Worm (Caenorhabditis elegans) whole organism, young adult: Measurements from ENCODE around the gene Y82E9BR.8.
A peak's percentile ranks its signal among the peaks of the same experiment; 100 is the strongest.

ENCODE experiments used
- B0019.2 ChIP-seq: fragments of 200-800 bp; sonication (Bioruptor generic); conservative IDR thresholded peaks from 2 replicates; pipeline ENCODE4 v1.3.6; 2022; ENCODE audit warnings: missing genetic modification reagents, missing genetic modification characterization, missing compliant biosample characterization
- B0336.3 ChIP-seq: fragments of 200-800 bp; sonication (Bioruptor generic); IDR thresholded peaks from 2 replicates; pipeline ENCODE4 v1.3.6; 2022; ENCODE audit warnings: missing genetic modification characterization, missing compliant biosample characterization
- C17E4.6 ChIP-seq: fragments of 200-800 bp; sonication (Bioruptor generic); IDR thresholded peaks from 2 replicates; pipeline ENCODE4 v1.3.6; 2022; ENCODE audit warnings: missing genetic modification reagents, missing genetic modification characterization, missing compliant biosample characterization
- F22D6.2 ChIP-seq: sonication (generic microtip); optimal IDR thresholded peaks from 2 replicates; lab custom pipeline; 2016; ENCODE audit warnings: mild to moderate bottlenecking, missing genetic modification characterization, missing compliant biosample characterization
- F49E8.2 ChIP-seq: sonication (generic microtip); optimal IDR thresholded peaks from 3 replicates; lab custom pipeline; 2017; ENCODE audit warnings: missing genetic modification characterization, mild to moderate bottlenecking, missing compliant biosample characterization, antibody characterized with exemption, moderate library complexity; ENCODE audit not compliant: insufficient read depth
- F52B5.7 ChIP-seq: sonication (generic microtip); optimal IDR thresholded peaks from 2 replicates; lab custom pipeline; 2016; ENCODE audit warnings: mild to moderate bottlenecking, missing genetic modification characterization, missing compliant biosample characterization
- F55B11.4 ChIP-seq: sonication (generic microtip); optimal IDR thresholded peaks from 2 replicates; lab custom pipeline; 2016; ENCODE audit warnings: missing compliant biosample characterization, missing genetic modification characterization, borderline replicate concordance; ENCODE audit not compliant: insufficient read depth
- F57C9.4 ChIP-seq: sonication (generic microtip); optimal IDR thresholded peaks from 2 replicates; lab custom pipeline; 2017; ENCODE audit warnings: mild to moderate bottlenecking, missing genetic modification characterization, missing compliant biosample characterization
- K11D2.4 ChIP-seq: fragments of 200-800 bp; sonication (Bioruptor generic); IDR thresholded peaks from 2 replicates; pipeline ENCODE4 v1.3.6; 2022; ENCODE audit warnings: missing genetic modification reagents, missing genetic modification characterization, missing compliant biosample characterization
- K12H6.12 ChIP-seq: fragments of 200-800 bp; sonication (Bioruptor generic); optimal IDR thresholded peaks from 2 replicates; lab custom pipeline; 2018; ENCODE audit warnings: mild to moderate bottlenecking, missing genetic modification characterization, missing compliant biosample characterization
- T26A5.8 ChIP-seq: sonication (generic microtip); optimal IDR thresholded peaks from 2 replicates; lab custom pipeline; 2016; ENCODE audit warnings: missing genetic modification characterization, missing compliant biosample characterization
- Y53F4B.3 ChIP-seq: fragments of 200-800 bp; sonication (Bioruptor generic); IDR thresholded peaks from 2 replicates; pipeline ENCODE4 v1.3.6; 2022; ENCODE audit warnings: missing genetic modification reagents, missing genetic modification characterization, missing compliant biosample characterization
- Y53G8AR.9 ChIP-seq: fragments of 200-800 bp; sonication (Bioruptor generic); conservative IDR thresholded peaks from 2 replicates; pipeline ENCODE4 v1.3.6; 2022; ENCODE audit warnings: missing genetic modification reagents, missing genetic modification characterization, missing compliant biosample characterization
- Y79H2A.3 ChIP-seq: fragments of 200-800 bp; sonication (Bioruptor generic); conservative IDR thresholded peaks from 2 replicates; pipeline ENCODE4 v1.3.6; 2022; ENCODE audit warnings: missing genetic modification reagents, missing genetic modification characterization, missing compliant biosample characterization
- aptf-3 ChIP-seq: fragments of 200-800 bp; sonication (Bioruptor generic); IDR thresholded peaks from 2 replicates; pipeline ENCODE4 v1.3.6; 2022; ENCODE audit warnings: missing genetic modification characterization, missing compliant biosample characterization
- atf-7 ChIP-seq: sonication (generic microtip); optimal IDR thresholded peaks from 2 replicates; lab custom pipeline; 2017; ENCODE audit warnings: mild to moderate bottlenecking, missing genetic modification characterization, missing compliant biosample characterization
- attf-6 ChIP-seq: fragments of 200-800 bp; sonication (Bioruptor generic); IDR thresholded peaks from 2 replicates; pipeline ENCODE4 v1.3.6; 2022; ENCODE audit warnings: missing genetic modification reagents, missing genetic modification characterization, missing compliant biosample characterization
- bed-1 ChIP-seq: fragments of 200-800 bp; sonication (Bioruptor generic); IDR thresholded peaks from 2 replicates; pipeline ENCODE4 v1.3.6; 2022; ENCODE audit warnings: missing genetic modification reagents, missing genetic modification characterization, missing compliant biosample characterization
- ccch-3 ChIP-seq: fragments of 200-800 bp; sonication (Bioruptor generic); optimal IDR thresholded peaks from 2 replicates; lab custom pipeline; 2018; ENCODE audit warnings: mild to moderate bottlenecking, missing genetic modification characterization, missing compliant biosample characterization
- cebp-2 ChIP-seq: fragments of 200-800 bp; sonication (Bioruptor generic); IDR thresholded peaks from 2 replicates; pipeline ENCODE4 v1.3.6; 2022; ENCODE audit warnings: missing genetic modification characterization, missing compliant biosample characterization
- ceh-27 ChIP-seq: fragments of 200-800 bp; sonication (Bioruptor generic); optimal IDR thresholded peaks from 2 replicates; lab custom pipeline; 2018; ENCODE audit warnings: mild to moderate bottlenecking, missing genetic modification characterization, moderate library complexity, missing compliant biosample characterization
- ceh-40 ChIP-seq: fragments of 200-800 bp; sonication (Bioruptor generic); IDR thresholded peaks from 2 replicates; pipeline ENCODE4 v1.3.6; 2022; ENCODE audit warnings: missing genetic modification characterization, missing compliant biosample characterization
- ceh-79 ChIP-seq: sonication (generic microtip); optimal IDR thresholded peaks from 2 replicates; lab custom pipeline; 2017; ENCODE audit warnings: mild to moderate bottlenecking, missing genetic modification characterization, missing compliant biosample characterization
- hlh-26 ChIP-seq: fragments of 200-800 bp; sonication (Bioruptor generic); conservative IDR thresholded peaks from 2 replicates; pipeline ENCODE4 v1.3.6; 2022; ENCODE audit warnings: missing genetic modification reagents, missing genetic modification characterization, missing compliant biosample characterization
- lag-1 ChIP-seq: fragments of 200-800 bp; sonication (Bioruptor generic); IDR thresholded peaks from 2 replicates; pipeline ENCODE4 v1.3.6; 2022; ENCODE audit warnings: missing genetic modification reagents, missing genetic modification characterization, missing compliant biosample characterization
- lsl-1 ChIP-seq: fragments of 200-800 bp; sonication (Bioruptor generic); optimal IDR thresholded peaks from 2 replicates; lab custom pipeline; 2018; ENCODE audit warnings: mild to moderate bottlenecking, missing genetic modification characterization, moderate library complexity, missing compliant biosample characterization
- lsy-27 ChIP-seq: sonication (generic microtip); optimal IDR thresholded peaks from 2 replicates; lab custom pipeline; 2017; ENCODE audit warnings: missing genetic modification characterization, mild to moderate bottlenecking, missing compliant biosample characterization, antibody characterized with exemption, missing genotype, borderline replicate concordance; ENCODE audit not compliant: insufficient read depth
- mcd-1 ChIP-seq: fragments of 200-800 bp; sonication (Bioruptor generic); IDR thresholded peaks from 2 replicates; pipeline ENCODE4 v1.3.6; 2022; ENCODE audit warnings: missing genetic modification reagents, missing genetic modification characterization, missing compliant biosample characterization
- mel-28 ChIP-seq: sonication (generic microtip); optimal IDR thresholded peaks from 2 replicates; lab custom pipeline; 2016; ENCODE audit warnings: borderline replicate concordance, mild to moderate bottlenecking, missing genetic modification characterization, missing compliant biosample characterization
- nfya-1 ChIP-seq: sonication (generic microtip); optimal IDR thresholded peaks from 2 replicates; lab custom pipeline; 2017; ENCODE audit warnings: antibody characterized with exemption, missing compliant biosample characterization, missing genetic modification characterization, borderline replicate concordance; ENCODE audit not compliant: insufficient read depth
- nhr-27 ChIP-seq: fragments of 200-800 bp; sonication (Bioruptor generic); optimal IDR thresholded peaks from 2 replicates; lab custom pipeline; 2018; ENCODE audit warnings: mild to moderate bottlenecking, missing genetic modification characterization, moderate library complexity, missing compliant biosample characterization
- nhr-80 ChIP-seq: sonication (generic microtip); optimal IDR thresholded peaks from 2 replicates; lab custom pipeline; 2016; ENCODE audit warnings: missing genetic modification characterization, missing compliant biosample characterization
- rec-8 ChIP-seq, 2 experiments: sonication (generic microtip); optimal IDR thresholded peaks; 2 replicates each; lab custom pipeline; 2016; ENCODE audit warnings: mild to moderate bottlenecking in 2 of 2, missing genetic modification characterization in 2 of 2, missing genetic modification reagents in 2 of 2, missing genotype in 2 of 2, missing biosample characterization in 1 of 2, missing compliant biosample characterization in 1 of 2, moderate library complexity in 1 of 2
- rpc-1 ChIP-seq, 2 experiments: fragments of 150-350 bp in 1 of 2; sonication (generic microtip) in 1 of 2; optimal IDR thresholded peaks; 2 replicates each; lab custom pipeline; 2014 to 2018; ENCODE audit warnings: missing biosample characterization in 1 of 2, missing genetic modification characterization in 1 of 2, missing genetic modification reagents in 1 of 2, missing genotype in 1 of 2
- sdz-38 ChIP-seq: sonication (generic microtip); optimal IDR thresholded peaks from 2 replicates; lab custom pipeline; 2016; ENCODE audit warnings: missing genotype, missing genetic modification characterization, missing compliant biosample characterization
- sea-2 ChIP-seq: fragments of 200-800 bp; sonication (Bioruptor generic); IDR thresholded peaks from 2 replicates; pipeline ENCODE4 v1.3.6; 2022; ENCODE audit warnings: missing genetic modification characterization, missing compliant biosample characterization
- snpc-1.1 ChIP-seq: sonication (generic microtip); optimal IDR thresholded peaks from 2 replicates; lab custom pipeline; 2017; ENCODE audit warnings: missing genetic modification characterization, mild to moderate bottlenecking, missing compliant biosample characterization, antibody characterized with exemption, moderate library complexity, missing genotype, missing genetic modification reagents; ENCODE audit not compliant: insufficient read depth
- snpc-3.4 ChIP-seq: sonication (generic microtip); optimal IDR thresholded peaks from 2 replicates; lab custom pipeline; 2017; ENCODE audit warnings: missing genetic modification characterization, mild to moderate bottlenecking, missing compliant biosample characterization, antibody characterized with exemption, moderate library complexity, missing genotype, missing genetic modification reagents
- snpc-4 ChIP-seq, 5 experiments: fragments of 150-350 bp in 1 of 5; sonication (generic microtip) in 4 of 5; optimal IDR thresholded peaks; 2 replicates each; lab custom pipeline; 2014 to 2018; ENCODE audit warnings: missing genetic modification characterization in 5 of 5, missing biosample characterization in 3 of 5, antibody characterized with exemption in 2 of 5, mild to moderate bottlenecking in 2 of 5, missing compliant biosample characterization in 2 of 5, missing genotype in 2 of 5, moderate library complexity in 2 of 5, missing genetic modification reagents in 1 of 5
- tlf-1 ChIP-seq: fragments of 200-800 bp; sonication (Bioruptor generic); optimal IDR thresholded peaks from 2 replicates; lab custom pipeline; 2018; ENCODE audit warnings: mild to moderate bottlenecking, missing genetic modification characterization, missing compliant biosample characterization
- zim-3 ChIP-seq: sonication (generic microtip); optimal IDR thresholded peaks from 2 replicates; lab custom pipeline; 2017; ENCODE audit warnings: mild to moderate bottlenecking, missing genetic modification characterization, moderate library complexity, missing compliant biosample characterization
- ztf-3 ChIP-seq: fragments of 200-800 bp; sonication (Bioruptor generic); optimal IDR thresholded peaks from 2 replicates; lab custom pipeline; 2018; ENCODE audit warnings: mild to moderate bottlenecking, missing genetic modification characterization, missing compliant biosample characterization

Y82E9BR.8 gene

ce11 chrIII:1354523-1354922 lies 3.4 kb downstream of the Y82E9BR.8 start (continued):
- TF ChIP-seq Y53F4B.3 (GFP tag; lab: Robert Waterston, UW) = no peak
- no peak for TF ChIP-seq Y79H2A.3
- TF ChIP-seq rpc-1 (optimal IDR thresholded peaks at IDR 0.05; lab: Kevin White, UChicago) = peak; percentile 49
- peak; percentile 72 for TF ChIP-seq rpc-1 (tag; optimal IDR thresholded peaks at IDR 0.05; lab: Kevin White, UChicago)
- TF ChIP-seq snpc-1.1 = peak; percentile 25
- no peak for TF ChIP-seq bed-1 (GFP tag; lab: Robert Waterston, UW)

ce11 chrIII:1350745-1351144 lies 7.1 kb downstream of the Y82E9BR.8 start, which contains the start of gene Y82E9BL.3:
TSS of gene Y82E9BL.3 (minus strand) at chrIII:1350845.
- TF ChIP-seq sdz-38 (tag; lab: Kevin White, UChicago) (no peak), attf-6 (GFP tag; lab: Robert Waterston, UW) (no peak), F49E8.2 (no peak), snpc-1.1 (no peak), nhr-27 (tag; lab: Kevin White, UChicago) (no peak), bed-1 (GFP tag; lab: Robert Waterston, UW) (no peak), zim-3 (tag; lab: Kevin White, UChicago) (no peak), hlh-26 (no peak), B0019.2 (no peak), lsy-27 (tag; lab: Kevin White, UChicago) (no peak), K12H6.12 (tag; lab: Kevin White, UChicago) (no peak), ceh-27 (GFP tag; lab: Kevin White, UChicago) (no peak), snpc-4 (GFP tag; optimal IDR thresholded peaks at IDR 0.05; lab: Kevin White, UChicago) (no peak), snpc-4 (tag; optimal IDR thresholded peaks at IDR 0.05; lab: Kevin White, UChicago) (no peak), lag-1 (GFP tag; lab: Robert Waterston, UW) (no peak), atf-7 (tag; lab: Kevin White, UChicago) (no peak)
- TF ChIP-seq, all 124 proteins: peak for 0

- no peak for TF ChIP-seq Y53F4B.3 (GFP tag; lab: Robert Waterston, UW)
- no peak for TF ChIP-seq F22D6.2 (tag; lab: Kevin White, UChicago)
- TF ChIP-seq tlf-1 = no peak
- TF ChIP-seq nhr-80 = peak; percentile 15
- TF ChIP-seq Y53G8AR.9 (GFP tag; lab: Robert Waterston, UW) = no peak
- no peak for TF ChIP-seq C17E4.6
- TF ChIP-seq rec-8 (tag; optimal IDR thresholded peaks at IDR 0.05; lab: Kevin White, UChicago) = no peak
- no peak for TF ChIP-seq cebp-2
- TF ChIP-seq, all 124 proteins: peak for 1
Observed at ce11 chrIII:1349313-1349712, 8.6 kb downstream of the Y82E9BR.8 start, which contains the start of gene fbxa-25. TSS of gene fbxa-25 (minus strand) at chrIII:1349450.

- no peak for TF ChIP-seq nfya-1 (tag; lab: Kevin White, UChicago)
- no peak for TF ChIP-seq aptf-3
- no peak for TF ChIP-seq B0336.3 (GFP tag; lab: Robert Waterston, UW)
- no peak for TF ChIP-seq Y53G8AR.9 (GFP tag; lab: Robert Waterston, UW)
- no peak for TF ChIP-seq K11D2.4 (GFP tag; lab: Robert Waterston, UW)
- no peak for TF ChIP-seq atf-7 (tag; lab: Kevin White, UChicago)
- TF ChIP-seq sea-2 (GFP tag; lab: Robert Waterston, UW) = no peak
- TF ChIP-seq mcd-1 (GFP tag; lab: Robert Waterston, UW) = no peak
- no peak for TF ChIP-seq lsl-1
- no peak for TF ChIP-seq snpc-3.4 (tag; lab: Kevin White, UChicago)
- no peak for TF ChIP-seq mel-28 (tag; lab: Kevin White, UChicago)
- no peak for TF ChIP-seq ztf-3 (GFP tag; lab: Kevin White, UChicago)
- TF ChIP-seq ceh-79 (tag; lab: Kevin White, UChicago) = no peak
- TF ChIP-seq F57C9.4 = no peak
- no peak for TF ChIP-seq F52B5.7 (tag; lab: Kevin White, UChicago)
- TF ChIP-seq ceh-40 (GFP tag; lab: Robert Waterston, UW) = no peak
- no peak for TF ChIP-seq F55B11.4 (tag; lab: Kevin White, UChicago)
- TF ChIP-seq ccch-3 (GFP tag; lab: Kevin White, UChicago) = no peak
- TF ChIP-seq T26A5.8 (tag; lab: Kevin White, UChicago) = no peak
Observed at ce11 chrIII:1347539-1347938, 10.3 kb downstream of the Y82E9BR.8 start, which contains the start of gene Y82E9BL.5. TSS of gene Y82E9BL.5 (minus strand) at chrIII:1347639.
